Fruit fly (Drosophila melanogaster): ENCODE results near the gene rst.
A peak's percentile ranks its signal among the peaks of the same experiment; 100 is the strongest.

Gene rst

dm6 chrX:2963171-2963570 lies 10.5 kb downstream of the rst start (continued):
- TF ChIP-seq hkb (optimal IDR thresholded peaks at IDR 0.05) (no peak), hkb (GFP tag; IDR thresholded peaks at IDR 0.05) (no peak), oc (tag; optimal IDR thresholded peaks at IDR 0.05) (no peak), jing (GFP tag; optimal IDR thresholded peaks at IDR 0.05) (no peak), CG12071 (GFP tag; optimal IDR thresholded peaks at IDR 0.05) (no peak), vvl (GFP tag; IDR thresholded peaks at IDR 0.05) (peak; percentile 60; the same call in 1 of the 2 replicates)

dm6 chrX:2956641-2957040 lies 17.0 kb downstream of the rst start:
- TF ChIP-seq ci (GFP tag; IDR thresholded peaks at IDR 0.05) (0 out of 3 replicates have a peak, but pooled peaks have one; percentile 18), gem (tag; optimal IDR thresholded peaks at IDR 0.05) (peak; percentile 33), CG14441 (GFP tag; IDR thresholded peaks at IDR 0.05) (0 out of 2 replicates have a peak, but pooled peaks have one; percentile 12), nmo (GFP tag; optimal IDR thresholded peaks at IDR 0.05) (peak; percentile 11), CG4404 (GFP tag; IDR thresholded peaks at IDR 0.05) (0 out of 2 replicates have a peak, but pooled peaks have one; percentile 25), CG4820 (GFP tag; optimal IDR thresholded peaks at IDR 0.05) (peak; percentile 7), Blimp-1 (GFP tag; optimal IDR thresholded peaks at IDR 0.05) (peak; percentile 10), CG2712 (tag; optimal IDR thresholded peaks at IDR 0.05) (peak; percentile 22), CG10979 (tag; optimal IDR thresholded peaks at IDR 0.05) (peak; percentile 37), CG14710 (tag; optimal IDR thresholded peaks at IDR 0.05) (peak; percentile 1), phol (tag; optimal IDR thresholded peaks at IDR 0.05) (peak; percentile 25), CG11696 (GFP tag; IDR thresholded peaks at IDR 0.05) (no peak), CG18262 (tag; optimal IDR thresholded peaks at IDR 0.05) (peak; percentile 1), Optix (GFP tag; IDR thresholded peaks at IDR 0.05) (0 out of 3 replicates have a peak, but pooled peaks have one; percentile 19), prd (optimal IDR thresholded peaks at IDR 0.05) (no peak), prd (GFP tag; IDR thresholded peaks at IDR 0.05) (peak; percentile 52; the same call in 1 of the 3 replicates), Xrp1 (GFP tag; IDR thresholded peaks at IDR 0.05) (peak; percentile 27; the same call in 1 of the 2 replicates), sens (GFP tag) (peak; percentile 85), Med (GFP tag) (peak; percentile 53), Sox102F (GFP tag; optimal IDR thresholded peaks at IDR 0.05) (peak; percentile 15), ara (GFP tag; IDR thresholded peaks at IDR 0.05) (0 out of 2 replicates have a peak, but pooled peaks have one; percentile 29), CG1603 (tag; optimal IDR thresholded peaks at IDR 0.05) (peak; percentile 41), zfh1 (GFP tag; IDR thresholded peaks at IDR 0.05) (peak; percentile 27; the same call in 1 of the 3 replicates), CG8281 (tag; optimal IDR thresholded peaks at IDR 0.05) (no peak), CG7839 (tag; optimal IDR thresholded peaks at IDR 0.05) (peak; percentile 12), dmrt11E (tag; optimal IDR thresholded peaks at IDR 0.05) (peak; percentile 31), bsh (GFP tag; optimal IDR thresholded peaks at IDR 0.05) (peak in 1 of 2 experiments; percentile 23), Rfx (GFP tag; IDR thresholded peaks at IDR 0.05) (no peak), CG11504 (tag; optimal IDR thresholded peaks at IDR 0.05) (peak; percentile 9), Ada2b (GFP tag; IDR thresholded peaks at IDR 0.05) (peak; percentile 9; the same call in 1 of the 2 replicates), eyg (GFP tag; optimal IDR thresholded peaks at IDR 0.05) (no peak), chif (GFP tag; optimal IDR thresholded peaks at IDR 0.05) (peak in 1 of 2 experiments; percentile 1), vvl (GFP tag; IDR thresholded peaks at IDR 0.05) (peak; percentile 30; the same call in 1 of the 2 replicates), tio (GFP tag; optimal IDR thresholded peaks at IDR 0.05) (no peak), CG2129 (GFP tag; IDR thresholded peaks at IDR 0.05; ENCODE audit: partially characterized antibody) (no peak), CG15696 (tag; optimal IDR thresholded peaks at IDR 0.05) (no peak), pum (GFP tag; optimal IDR thresholded peaks at IDR 0.05) (peak; percentile 1), CG8290 (GFP tag; optimal IDR thresholded peaks at IDR 0.05) (no peak), CG8290 (tag; optimal IDR thresholded peaks at IDR 0.05) (peak in 1 of 2 experiments; percentile 4), CG6683 (GFP tag; optimal IDR thresholded peaks at IDR 0.05) (no peak)

Measured in whole organism, embryonic.